Fruit fly (Drosophila melanogaster) whole organism, prepupa: ENCODE data around the gene Neurl4.

Experiments
- Blimp-1 ChIP-seq: fragments of 200-800 bp; sonication (Bioruptor generic); optimal IDR thresholded peaks from 3 replicates; lab custom pipeline; 2017; ENCODE audit warnings: missing biosample characterization, missing genetic modification characterization, mild to moderate bottlenecking, moderate library complexity, missing genetic modification reagents
- CG10631 ChIP-seq: fragments of 200-800 bp; sonication (Bioruptor generic); optimal IDR thresholded peaks from 2 replicates; lab custom pipeline; 2016; ENCODE audit warnings: missing biosample characterization, missing genetic modification characterization
- CG10669 ChIP-seq: fragments of 200-800 bp; sonication (Bioruptor generic); optimal IDR thresholded peaks from 3 replicates; lab custom pipeline; 2018; ENCODE audit warnings: missing biosample characterization, mild to moderate bottlenecking, missing genetic modification characterization, moderate library complexity
- CG11902 ChIP-seq: fragments of 200-800 bp; sonication (Bioruptor generic); optimal IDR thresholded peaks from 3 replicates; lab custom pipeline; 2016; ENCODE audit warnings: missing biosample characterization, missing genetic modification characterization
- CG15336 ChIP-seq: fragments of 200-800 bp; sonication (Bioruptor generic); IDR thresholded peaks from 2 replicates; pipeline ENCODE4 v1.3.6; 2022; ENCODE audit warnings: missing biosample characterization, missing genetic modification characterization
- CG1621 ChIP-seq: fragments of 200-800 bp; sonication (Bioruptor generic); optimal IDR thresholded peaks from 3 replicates; lab custom pipeline; 2018; ENCODE audit warnings: missing biosample characterization, mild to moderate bottlenecking, missing genetic modification characterization
- CG16779 ChIP-seq: fragments of 200-800 bp; sonication (Bioruptor generic); optimal IDR thresholded peaks from 3 replicates; lab custom pipeline; 2017; ENCODE audit warnings: missing biosample characterization, mild to moderate bottlenecking, missing genetic modification characterization
- CG31627 ChIP-seq: fragments of 200-800 bp; sonication (Bioruptor generic); optimal IDR thresholded peaks from 3 replicates; lab custom pipeline; 2016; ENCODE audit warnings: missing biosample characterization, missing genetic modification characterization
- CG32006 ChIP-seq: fragments of 200-800 bp; sonication (Bioruptor generic); optimal IDR thresholded peaks from 3 replicates; lab custom pipeline; 2017; ENCODE audit warnings: missing biosample characterization, mild to moderate bottlenecking, missing genetic modification characterization
- CG34406 ChIP-seq: fragments of 200-800 bp; sonication (Bioruptor generic); optimal IDR thresholded peaks from 3 replicates; lab custom pipeline; 2016; ENCODE audit warnings: missing biosample characterization, missing genetic modification characterization
- CG3919 ChIP-seq: fragments of 200-800 bp; sonication (Bioruptor generic); optimal IDR thresholded peaks from 3 replicates; lab custom pipeline; 2016; ENCODE audit warnings: missing biosample characterization, missing genetic modification characterization
- CG6163 ChIP-seq: fragments of 200-800 bp; sonication (Bioruptor generic); IDR thresholded peaks from 3 replicates; pipeline ENCODE4 v1.3.6; 2022; ENCODE audit warnings: missing biosample characterization, missing genetic modification characterization
- CG6276 ChIP-seq: fragments of 200-800 bp; sonication (Bioruptor generic); optimal IDR thresholded peaks from 2 replicates; lab custom pipeline; 2017; ENCODE audit warnings: missing biosample characterization, mild to moderate bottlenecking, missing genetic modification characterization
- CG6808 ChIP-seq: fragments of 200-800 bp; sonication (Bioruptor generic); optimal IDR thresholded peaks from 3 replicates; lab custom pipeline; 2017; ENCODE audit warnings: missing biosample characterization, missing genetic modification characterization, mild to moderate bottlenecking, moderate library complexity, missing genetic modification reagents
- CG6854 ChIP-seq: fragments of 200-800 bp; sonication (Bioruptor generic); optimal IDR thresholded peaks from 2 replicates; lab custom pipeline; 2017; ENCODE audit warnings: missing biosample characterization, mild to moderate bottlenecking, missing genetic modification characterization
- CG8119 ChIP-seq: fragments of 200-800 bp; sonication (Bioruptor generic); IDR thresholded peaks from 3 replicates; pipeline ENCODE4 v1.3.6; 2022; ENCODE audit warnings: missing biosample characterization, missing genetic modification characterization
- CG8319 ChIP-seq: fragments of 200-800 bp; sonication (Bioruptor generic); optimal IDR thresholded peaks from 3 replicates; lab custom pipeline; 2016; ENCODE audit warnings: missing biosample characterization, missing genetic modification characterization
- Eip75B ChIP-seq: fragments of 200-800 bp; sonication (Bioruptor generic); optimal IDR thresholded peaks from 3 replicates; lab custom pipeline; 2016; ENCODE audit warnings: missing biosample characterization, missing genetic modification characterization
- Eip78C ChIP-seq: fragments of 200-800 bp; sonication (Bioruptor generic); peaks from one replicate; lab custom pipeline; 2016; ENCODE audit warnings: missing biosample characterization, missing genetic modification characterization
- Eip93F ChIP-seq: fragments of 200-800 bp; sonication (Bioruptor generic); optimal IDR thresholded peaks from 2 replicates; lab custom pipeline; 2016; ENCODE audit warnings: missing biosample characterization, mild to moderate bottlenecking, missing genetic modification characterization
- Ets21C ChIP-seq: fragments of 200-800 bp; sonication (Bioruptor generic); optimal IDR thresholded peaks from 3 replicates; lab custom pipeline; 2016; ENCODE audit warnings: missing biosample characterization, missing genetic modification characterization
- Gug ChIP-seq: fragments of 200-800 bp; sonication (Bioruptor generic); IDR thresholded peaks from 2 replicates; pipeline ENCODE4 v1.3.6; 2022; ENCODE audit warnings: missing biosample characterization, missing genetic modification characterization
- Lpt ChIP-seq: fragments of 200-800 bp; sonication (Bioruptor generic); optimal IDR thresholded peaks from 3 replicates; lab custom pipeline; 2016; ENCODE audit warnings: missing biosample characterization, missing genetic modification characterization
- Met ChIP-seq: fragments of 200-800 bp; sonication (Bioruptor generic); optimal IDR thresholded peaks from 3 replicates; lab custom pipeline; 2016; ENCODE audit warnings: missing biosample characterization, missing genetic modification characterization
- OdsH ChIP-seq: fragments of 200-800 bp; sonication (Bioruptor generic); optimal IDR thresholded peaks from 3 replicates; lab custom pipeline; 2016; ENCODE audit warnings: missing biosample characterization, missing genetic modification characterization
- Smox ChIP-seq: fragments of 200-800 bp; sonication (Bioruptor generic); optimal IDR thresholded peaks from 3 replicates; lab custom pipeline; 2016; ENCODE audit warnings: missing biosample characterization, missing genetic modification characterization
- Sox102F ChIP-seq: fragments of 200-800 bp; sonication (Bioruptor generic); optimal IDR thresholded peaks from 2 replicates; lab custom pipeline; 2016; ENCODE audit warnings: missing biosample characterization, mild to moderate bottlenecking, missing genetic modification characterization
- Sox14 ChIP-seq: fragments of 200-800 bp; sonication (Bioruptor generic); optimal IDR thresholded peaks from 3 replicates; lab custom pipeline; 2016; ENCODE audit warnings: missing biosample characterization, missing genetic modification characterization
- achi ChIP-seq: fragments of 200-800 bp; sonication (Bioruptor generic); optimal IDR thresholded peaks from 3 replicates; lab custom pipeline; 2016; ENCODE audit warnings: missing biosample characterization, missing genetic modification characterization
- acj6 ChIP-seq: fragments of 200-800 bp; sonication (Bioruptor generic); optimal IDR thresholded peaks from 3 replicates; lab custom pipeline; 2016; ENCODE audit warnings: missing biosample characterization, missing genetic modification characterization
- dac ChIP-seq: fragments of 200-800 bp; sonication (Bioruptor generic); optimal IDR thresholded peaks from 2 replicates; lab custom pipeline; 2017; ENCODE audit warnings: missing biosample characterization, mild to moderate bottlenecking, missing genetic modification characterization
- dsx ChIP-seq: fragments of 200-800 bp; optimal IDR thresholded peaks from 3 replicates; lab custom pipeline; 2019; ENCODE audit warnings: missing biosample characterization, mild to moderate bottlenecking, missing genetic modification characterization, moderate library complexity; ENCODE audit not compliant: poor library complexity, severe bottlenecking
- eg ChIP-seq: fragments of 200-800 bp; sonication (Bioruptor generic); IDR thresholded peaks from 3 replicates; pipeline ENCODE4 v1.3.6; 2022; ENCODE audit warnings: missing biosample characterization, missing genetic modification characterization
- esn ChIP-seq: fragments of 200-800 bp; sonication (Bioruptor generic); optimal IDR thresholded peaks from 2 replicates; lab custom pipeline; 2016; ENCODE audit warnings: missing biosample characterization, mild to moderate bottlenecking, missing genetic modification characterization, moderate library complexity
- fkh ChIP-seq: fragments of 200-800 bp; sonication (Bioruptor generic); optimal IDR thresholded peaks from 3 replicates; lab custom pipeline; 2017; ENCODE audit warnings: missing biosample characterization, mild to moderate bottlenecking, missing genetic modification characterization, moderate library complexity
- net ChIP-seq: fragments of 200-800 bp; sonication (Bioruptor generic); optimal IDR thresholded peaks from 3 replicates; lab custom pipeline; 2016; ENCODE audit warnings: missing biosample characterization, missing genetic modification characterization
- spab ChIP-seq: fragments of 200-800 bp; sonication (Bioruptor generic); optimal IDR thresholded peaks from 2 replicates; lab custom pipeline; 2017; ENCODE audit warnings: missing biosample characterization, mild to moderate bottlenecking, missing genetic modification characterization, missing genetic modification reagents
- ss ChIP-seq, 2 experiments: fragments of 200-800 bp; sonication (Bioruptor generic); optimal IDR thresholded peaks; 2 replicates in 1 of 2; 3 replicates in 1 of 2; lab custom pipeline; 2017 to 2018; ENCODE audit warnings: mild to moderate bottlenecking in 2 of 2, missing biosample characterization in 2 of 2, missing genetic modification characterization in 2 of 2, moderate library complexity in 1 of 2
- svp ChIP-seq: fragments of 200-800 bp; sonication (Bioruptor generic); peaks from one replicate; lab custom pipeline; 2016; ENCODE audit warnings: missing biosample characterization, missing genetic modification characterization
- vri ChIP-seq: fragments of 200-800 bp; sonication (Bioruptor generic); optimal IDR thresholded peaks from 3 replicates; lab custom pipeline; 2016; ENCODE audit warnings: missing biosample characterization, mild to moderate bottlenecking, missing genetic modification characterization

Gene Neurl4

dm6 chr3L:14003297-14004040 lies 46.2 kb downstream of the Neurl4 start (continued):
- no peak for TF ChIP-seq achi (GFP tag; lab: Kevin White, UChicago)
- TF ChIP-seq acj6 = no peak
- TF ChIP-seq CG8319 (GFP tag; lab: Kevin White, UChicago) = no peak
- TF ChIP-seq Ets21C = no peak
- TF ChIP-seq Met (GFP tag; lab: Kevin White, UChicago) = no peak
- TF ChIP-seq CG6808 (GFP tag; lab: Kevin White, UChicago) = peak; percentile 36
- TF ChIP-seq spab (GFP tag; lab: Kevin White, UChicago) = peak; percentile 8
- TF ChIP-seq Sox102F (GFP tag; lab: Kevin White, UChicago) = no peak
- no peak for TF ChIP-seq net (GFP tag; lab: Kevin White, UChicago)
- TF ChIP-seq CG15336 (GFP tag; lab: Robert Waterston, UW) = no peak; the same call in 1 of the 2 replicates
- TF ChIP-seq OdsH (GFP tag; lab: Kevin White, UChicago) = no peak
- TF ChIP-seq Eip78C = peak; percentile 55
- peak; percentile 45 for TF ChIP-seq dac (GFP tag; lab: Kevin White, UChicago)
- no peak for TF ChIP-seq Eip93F (GFP tag; lab: Kevin White, UChicago)
- TF ChIP-seq svp = no peak
- TF ChIP-seq, all 60 proteins: peak for 22

dm6 chr3L:14002524-14003135 lies 47.1 kb downstream of the Neurl4 start:
- TF ChIP-seq CG32006 (no peak), Eip75B (GFP tag; lab: Kevin White, UChicago) (no peak), Blimp-1 (GFP tag; lab: Kevin White, UChicago) (no peak), CG15336 (GFP tag; lab: Robert Waterston, UW) (peak; percentile 33; the same call in 1 of the 2 replicates), CG1621 (tag; lab: Kevin White, UChicago) (peak; percentile 34), Sox14 (GFP tag; lab: Kevin White, UChicago) (peak; percentile 28), CG34406 (GFP tag; lab: Kevin White, UChicago) (no peak), dac (GFP tag; lab: Kevin White, UChicago) (no peak), dsx (GFP tag; lab: Kevin White, UChicago) (peak; percentile 31), fkh (GFP tag; lab: Kevin White, UChicago) (no peak), CG31627 (GFP tag; lab: Kevin White, UChicago) (no peak), CG8119 (GFP tag; lab: Robert Waterston, UW) (no peak), Eip78C (peak; percentile 26), CG10669 (GFP tag; lab: Kevin White, UChicago) (no peak), vri (peak; percentile 41), svp (no peak), CG11902 (GFP tag; lab: Kevin White, UChicago) (no peak), net (GFP tag; lab: Kevin White, UChicago) (no peak), Lpt (GFP tag; lab: Kevin White, UChicago) (peak; percentile 12), CG3919 (GFP tag; lab: Kevin White, UChicago) (peak; percentile 5), CG6276 (GFP tag; lab: Kevin White, UChicago) (no peak), Gug (GFP tag; lab: Robert Waterston, UW) (no peak), ss (GFP tag; optimal IDR thresholded peaks at IDR 0.05; lab: Kevin White, UChicago) (peak; percentile 4 to 22), eg (GFP tag; lab: Robert Waterston, UW) (no peak), acj6 (no peak), Sox102F (GFP tag; lab: Kevin White, UChicago) (no peak), CG6854 (GFP tag; lab: Kevin White, UChicago) (no peak), CG16779 (no peak), CG8319 (GFP tag; lab: Kevin White, UChicago) (no peak), CG6163 (GFP tag; lab: Robert Waterston, UW) (peak; percentile 98), esn (GFP tag; lab: Kevin White, UChicago) (no peak), achi (GFP tag; lab: Kevin White, UChicago) (no peak), Smox (no peak), CG10631 (no peak)
